Fruit fly (Drosophila melanogaster) whole organism, embryonic: ENCODE measurements around the gene CG15890.

ENCODE experiments used
- Bgb ChIP-seq: fragments of 200-800 bp; sonication (Bioruptor generic); IDR thresholded peaks from 2 replicates; pipeline ENCODE4 v1.3.6; 2022; ENCODE audit warnings: missing biosample characterization, missing genetic modification characterization; ENCODE audit not compliant: partially characterized antibody
- CG10267 ChIP-seq: fragments of 200-800 bp; sonication (Bioruptor generic); optimal IDR thresholded peaks from 2 replicates; lab custom pipeline; 2018; ENCODE audit warnings: missing biosample characterization, mild to moderate bottlenecking, missing genetic modification characterization, moderate library complexity
- CG11247 ChIP-seq: fragments of 200-800 bp; sonication (Bioruptor generic); IDR thresholded peaks from 2 replicates; pipeline ENCODE4 v1.3.6; 2022; ENCODE audit warnings: missing biosample characterization, missing genetic modification characterization
- CG1233 ChIP-seq: fragments of 200-800 bp; sonication (Bioruptor generic); optimal IDR thresholded peaks from 4 replicates; lab custom pipeline; 2018; ENCODE audit warnings: missing biosample characterization, mild to moderate bottlenecking, missing genetic modification characterization
- CG1529 ChIP-seq: fragments of 200-800 bp; sonication (Bioruptor generic); optimal IDR thresholded peaks from 3 replicates; lab custom pipeline; 2018; ENCODE audit warnings: missing biosample characterization, missing genetic modification characterization
- CG15601 ChIP-seq: fragments of 200-800 bp; sonication (Bioruptor generic); optimal IDR thresholded peaks from 3 replicates; lab custom pipeline; 2019; ENCODE audit warnings: missing biosample characterization, mild to moderate bottlenecking, missing genetic modification characterization, moderate library complexity
- CG17186 ChIP-seq: fragments of 200-800 bp; sonication (Bioruptor generic); optimal IDR thresholded peaks from 3 replicates; lab custom pipeline; 2017; ENCODE audit warnings: missing biosample characterization, missing genetic modification reagents, missing genetic modification characterization
- CG2875 ChIP-seq: fragments of 200-800 bp; sonication (Bioruptor generic); optimal IDR thresholded peaks from 2 replicates; lab custom pipeline; 2017; ENCODE audit warnings: missing biosample characterization, mild to moderate bottlenecking, missing genetic modification characterization, missing genetic modification reagents
- CG6654 ChIP-seq: fragments of 200-800 bp; sonication (Bioruptor generic); optimal IDR thresholded peaks from 2 replicates; lab custom pipeline; 2017; ENCODE audit warnings: missing biosample characterization, mild to moderate bottlenecking, missing genetic modification characterization
- CG6813 ChIP-seq: fragments of 200-800 bp; sonication (Bioruptor generic); optimal IDR thresholded peaks from 2 replicates; lab custom pipeline; 2017; ENCODE audit warnings: missing biosample characterization, missing genetic modification characterization, mild to moderate bottlenecking, moderate library complexity, missing genetic modification reagents
- CG7987 ChIP-seq: fragments of 200-800 bp; sonication (Bioruptor generic); optimal IDR thresholded peaks from 2 replicates; lab custom pipeline; 2018; ENCODE audit warnings: missing biosample characterization, mild to moderate bottlenecking, missing genetic modification characterization, moderate library complexity
- CG8765 ChIP-seq: fragments of 200-800 bp; sonication (Bioruptor generic); IDR thresholded peaks from 2 replicates; pipeline ENCODE4 v1.3.6; 2022; ENCODE audit warnings: missing biosample characterization, missing genetic modification characterization
- CG8924 ChIP-seq: fragments of 200-800 bp; optimal IDR thresholded peaks from 3 replicates; lab custom pipeline; 2019; ENCODE audit warnings: missing biosample characterization, mild to moderate bottlenecking, missing genetic modification characterization, moderate library complexity
- CHES-1-like ChIP-seq: fragments of 200-800 bp; sonication (Bioruptor generic); optimal IDR thresholded peaks from 2 replicates; lab custom pipeline; 2016; ENCODE audit warnings: missing biosample characterization, missing genetic modification characterization
- CkIIα-i1 ChIP-seq: fragments of 200-800 bp; sonication (Bioruptor generic); IDR thresholded peaks from 2 replicates; pipeline ENCODE4 v1.3.6; 2022; ENCODE audit warnings: missing biosample characterization, missing genetic modification characterization
- CoRest ChIP-seq: fragments of 200-800 bp; sonication (Bioruptor generic); optimal IDR thresholded peaks from 3 replicates; lab custom pipeline; 2018; ENCODE audit warnings: missing biosample characterization, mild to moderate bottlenecking, missing genetic modification characterization, moderate library complexity
- D ChIP-seq, 2 experiments: fragments of 200-800 bp in 1 of 2; fragments of >200 bp in 1 of 2; sonication (Bioruptor generic) in 1 of 2; optimal IDR thresholded peaks; 2 replicates in 1 of 2; 3 replicates in 1 of 2; lab custom pipeline; 2017; ENCODE audit warnings: mild to moderate bottlenecking in 1 of 2, missing biosample characterization in 1 of 2, missing genetic modification characterization in 1 of 2, missing genetic modification reagents in 1 of 2
- Dek ChIP-seq: fragments of 200-800 bp; sonication (Bioruptor generic); optimal IDR thresholded peaks from 3 replicates; lab custom pipeline; 2019; ENCODE audit warnings: missing biosample characterization, mild to moderate bottlenecking, missing genetic modification characterization, moderate library complexity
- Dll ChIP-seq: fragments of 200-800 bp; sonication (Bioruptor generic); IDR thresholded peaks from 4 replicates; pipeline ENCODE4 v1.3.6; 2022; ENCODE audit warnings: missing biosample characterization, missing genetic modification characterization; ENCODE audit not compliant: partially characterized antibody
- Dp ChIP-seq: fragments of 200-800 bp; sonication (Bioruptor generic); optimal IDR thresholded peaks from 2 replicates; lab custom pipeline; 2018; ENCODE audit warnings: missing biosample characterization, mild to moderate bottlenecking, missing genetic modification characterization, moderate library complexity
- E2f2 ChIP-seq: fragments of 200-800 bp; sonication (Bioruptor generic); IDR thresholded peaks from 2 replicates; pipeline ENCODE4 v1.3.6; 2022; ENCODE audit warnings: missing biosample characterization, missing genetic modification characterization
- Ets65A ChIP-seq: fragments of 200-800 bp; sonication (Bioruptor generic); peaks from one replicate; lab custom pipeline; 2016; ENCODE audit warnings: missing biosample characterization, missing genetic modification characterization
- Gsc ChIP-seq: fragments of 200-800 bp; sonication (Bioruptor generic); IDR thresholded peaks from 2 replicates; pipeline ENCODE4 v1.3.6; 2022; ENCODE audit warnings: missing biosample characterization, missing genetic modification characterization
- HLH54F ChIP-seq: fragments of 200-800 bp; sonication (Bioruptor generic); optimal IDR thresholded peaks from 3 replicates; lab custom pipeline; 2016; ENCODE audit warnings: missing biosample characterization, missing genetic modification characterization
- Hey ChIP-seq: fragments of 200-800 bp; sonication (Bioruptor generic); optimal IDR thresholded peaks from 3 replicates; lab custom pipeline; 2018; ENCODE audit warnings: missing biosample characterization, mild to moderate bottlenecking, missing genetic modification characterization
- Lhr ChIP-seq: fragments of 200-800 bp; sonication (Bioruptor generic); optimal IDR thresholded peaks from 3 replicates; lab custom pipeline; 2017; ENCODE audit warnings: mild to moderate bottlenecking, missing biosample characterization, missing genetic modification reagents, missing genetic modification characterization
- MTF-1 ChIP-seq: fragments of 200-800 bp; sonication (Bioruptor generic); optimal IDR thresholded peaks from 2 replicates; lab custom pipeline; 2018; ENCODE audit warnings: missing biosample characterization, mild to moderate bottlenecking, missing genetic modification characterization, borderline replicate concordance
- Mes4 ChIP-seq: fragments of 200-800 bp; sonication (Bioruptor generic); optimal IDR thresholded peaks from 2 replicates; lab custom pipeline; 2016; ENCODE audit warnings: missing biosample characterization, missing genetic modification characterization
- NFAT ChIP-seq: fragments of 200-800 bp; sonication (Bioruptor generic); IDR thresholded peaks from 2 replicates; pipeline ENCODE4 v1.3.6; 2022; ENCODE audit warnings: missing biosample characterization, missing genetic modification characterization
- NK7.1 ChIP-seq: fragments of 200-800 bp; sonication (Bioruptor generic); optimal IDR thresholded peaks from 3 replicates; lab custom pipeline; 2016; ENCODE audit warnings: missing biosample characterization, missing genetic modification characterization
- Oli ChIP-seq: fragments of 200-800 bp; sonication (Bioruptor generic); optimal IDR thresholded peaks from 2 replicates; lab custom pipeline; 2018; ENCODE audit warnings: missing biosample characterization, mild to moderate bottlenecking, missing genetic modification characterization, moderate library complexity
- Sry-β ChIP-seq: fragments of 200-800 bp; sonication (Bioruptor generic); optimal IDR thresholded peaks from 2 replicates; lab custom pipeline; 2018; ENCODE audit warnings: missing biosample characterization, mild to moderate bottlenecking, missing genetic modification characterization, moderate library complexity
- bigmax ChIP-seq: fragments of 200-800 bp; sonication (Bioruptor generic); optimal IDR thresholded peaks from 2 replicates; lab custom pipeline; 2018; ENCODE audit warnings: missing biosample characterization, mild to moderate bottlenecking, missing genetic modification characterization
- fd96Cb ChIP-seq: fragments of 200-800 bp; sonication (Bioruptor generic); optimal IDR thresholded peaks from 2 replicates; lab custom pipeline; 2018; ENCODE audit warnings: missing biosample characterization, mild to moderate bottlenecking, missing genetic modification characterization, moderate library complexity
- gce ChIP-seq: fragments of 200-800 bp; sonication (Bioruptor generic); IDR thresholded peaks from 3 replicates; pipeline ENCODE4 v1.3.6; 2022; ENCODE audit warnings: missing biosample characterization, missing genetic modification characterization
- gro ChIP-seq: fragments of 200-800 bp; sonication (Bioruptor generic); optimal IDR thresholded peaks from 2 replicates; lab custom pipeline; 2016; ENCODE audit warnings: missing biosample characterization, missing genetic modification characterization
- ham ChIP-seq: fragments of 200-800 bp; sonication (Bioruptor generic); IDR thresholded peaks from 2 replicates; pipeline ENCODE4 v1.3.6; 2022; ENCODE audit warnings: missing biosample characterization, missing genetic modification characterization
- her ChIP-seq: fragments of 200-800 bp; sonication (Bioruptor generic); optimal IDR thresholded peaks from 2 replicates; lab custom pipeline; 2016; ENCODE audit warnings: missing biosample characterization, missing genetic modification characterization
- lmd ChIP-seq: fragments of 200-800 bp; sonication (Bioruptor generic); IDR thresholded peaks from 2 replicates; pipeline ENCODE4 v1.3.6; 2022; ENCODE audit warnings: missing biosample characterization, missing genetic modification characterization
- nau ChIP-seq: fragments of 200-800 bp; sonication (Bioruptor generic); optimal IDR thresholded peaks from 3 replicates; lab custom pipeline; 2017; ENCODE audit warnings: missing biosample characterization, mild to moderate bottlenecking, missing genetic modification characterization, missing genetic modification reagents
- oc ChIP-seq: fragments of 200-800 bp; sonication (Bioruptor generic); optimal IDR thresholded peaks from 2 replicates; lab custom pipeline; 2018; ENCODE audit warnings: missing biosample characterization, mild to moderate bottlenecking, missing genetic modification characterization, moderate library complexity
- onecut ChIP-seq: fragments of 200-800 bp; sonication (Bioruptor generic); IDR thresholded peaks from 2 replicates; pipeline ENCODE4 v1.3.6; 2022; ENCODE audit warnings: missing biosample characterization, missing genetic modification characterization
- org-1 ChIP-seq: fragments of 200-800 bp; sonication (Bioruptor generic); optimal IDR thresholded peaks from 2 replicates; lab custom pipeline; 2017; ENCODE audit warnings: missing biosample characterization, missing genetic modification characterization
- prd ChIP-seq, 3 experiments: fragments of >200 bp in 2 of 3; fragments of 200-800 bp in 1 of 3; sonication (Bioruptor generic) in 1 of 3; optimal IDR thresholded peaks in 2 of 3; IDR thresholded peaks in 1 of 3; 2 replicates in 2 of 3; 3 replicates in 1 of 3; pipeline versions ENCODE4 v1.3.6 to Lab custom; 2017 to 2022; ENCODE audit warnings: missing biosample characterization in 1 of 3, missing genetic modification characterization in 1 of 3
- ranshi ChIP-seq: fragments of 200-800 bp; sonication (Bioruptor generic); IDR thresholded peaks from 2 replicates; pipeline ENCODE4 v1.3.6; 2022; ENCODE audit warnings: missing biosample characterization, missing genetic modification characterization
- rib ChIP-seq: fragments of 200-800 bp; sonication (Bioruptor generic); IDR thresholded peaks from 2 replicates; pipeline ENCODE4 v1.3.6; 2022; ENCODE audit warnings: missing biosample characterization, missing genetic modification characterization
- run ChIP-seq: fragments of 200-800 bp; sonication (Bioruptor generic); optimal IDR thresholded peaks from 3 replicates; lab custom pipeline; 2018; ENCODE audit warnings: missing biosample characterization, mild to moderate bottlenecking, missing genetic modification characterization
- shn ChIP-seq: fragments of 200-800 bp; sonication (Bioruptor generic); optimal IDR thresholded peaks from 3 replicates; lab custom pipeline; 2016; ENCODE audit warnings: missing biosample characterization, missing genetic modification characterization
- twi ChIP-seq: fragments of 200-800 bp; optimal IDR thresholded peaks from 2 replicates; lab custom pipeline; 2019; ENCODE audit warnings: missing biosample characterization, mild to moderate bottlenecking, missing genetic modification characterization, moderate library complexity
- wor ChIP-seq: fragments of 200-800 bp; sonication (Bioruptor generic); IDR thresholded peaks from 2 replicates; pipeline ENCODE4 v1.3.6; 2022; ENCODE audit warnings: missing biosample characterization, missing genetic modification characterization

The CG15890 gene

dm6 chrX:14738420-14738819 is 27.2 kb downstream of the CG15890 start (continued):
- no peak for TF ChIP-seq ham (GFP tag; lab: Robert Waterston, UW)
- TF ChIP-seq onecut (GFP tag; lab: Robert Waterston, UW): no peak
- no peak for TF ChIP-seq twi (tag; lab: Kevin White, UChicago)
- no peak for TF ChIP-seq Bgb (GFP tag; lab: Robert Waterston, UW)
- TF ChIP-seq Dll (GFP tag; lab: Robert Waterston, UW): no peak
- no peak for TF ChIP-seq Dek (tag; lab: Kevin White, UChicago)
- TF ChIP-seq Oli (tag; lab: Kevin White, UChicago): peak; percentile 26
- no peak for TF ChIP-seq CG6654 (GFP tag; lab: Kevin White, UChicago)
- TF ChIP-seq Lhr (GFP tag; lab: Kevin White, UChicago): no peak
- no peak for TF ChIP-seq E2f2
- TF ChIP-seq lmd (GFP tag; lab: Robert Waterston, UW): no peak
- TF ChIP-seq wor: no peak
- no peak for TF ChIP-seq HLH54F
- peak; percentile 29 for TF ChIP-seq Ets65A (GFP tag; lab: Kevin White, UChicago)
- TF ChIP-seq CG17186 (GFP tag; lab: Kevin White, UChicago): no peak
- TF ChIP-seq CkIIα-i1 (GFP tag; lab: Robert Waterston, UW): no peak
- TF ChIP-seq NK7.1 (GFP tag; lab: Kevin White, UChicago): no peak
- TF ChIP-seq CG7987: no peak
- 0 out of 2 replicates have a peak, but pooled peaks have one; percentile 44 for TF ChIP-seq ranshi
- TF ChIP-seq D (optimal IDR thresholded peaks at IDR 0.05; lab: Kevin White, UChicago): no peak
- no peak for TF ChIP-seq D (GFP tag; optimal IDR thresholded peaks at IDR 0.05; lab: Kevin White, UChicago)
- no peak for TF ChIP-seq prd (optimal IDR thresholded peaks at IDR 0.05; lab: Kevin White, UChicago)
- TF ChIP-seq prd (GFP tag; IDR thresholded peaks at IDR 0.05; lab: Robert Waterston, UW): peak; percentile 38; the same call in 1 of the 3 replicates

- TF ChIP-seq Dp (no peak), CG10267 (peak; percentile 7), CG1233 (GFP tag; lab: Kevin White, UChicago) (no peak), run (tag; lab: Kevin White, UChicago) (no peak), CoRest (tag; lab: Kevin White, UChicago) (peak; percentile 40), CG6813 (peak; percentile 47), CHES-1-like (no peak), CG1529 (GFP tag; lab: Kevin White, UChicago) (no peak), Hey (tag; lab: Kevin White, UChicago) (no peak), CG15601 (tag; lab: Kevin White, UChicago) (no peak), MTF-1 (GFP tag; lab: Kevin White, UChicago) (no peak), shn (no peak), CG8924 (tag; lab: Kevin White, UChicago) (peak; percentile 41), rib (GFP tag; lab: Robert Waterston, UW) (no peak), Sry-β (no peak), CG2875 (no peak), NFAT (GFP tag; lab: Robert Waterston, UW) (no peak), bigmax (no peak), Gsc (GFP tag; lab: Robert Waterston, UW) (no peak), CG8765 (no peak), org-1 (GFP tag; lab: Kevin White, UChicago) (peak; percentile 19), her (no peak), CG11247 (GFP tag; lab: Robert Waterston, UW) (no peak), gro (GFP tag; lab: Kevin White, UChicago) (no peak), gce (no peak), nau (GFP tag; lab: Kevin White, UChicago) (peak; percentile 32), fd96Cb (tag; lab: Kevin White, UChicago) (peak; percentile 37), Mes4 (GFP tag; lab: Kevin White, UChicago) (no peak), oc (no peak)
Observed at dm6 chrX:14727580-14727979, 38.0 kb downstream of the CG15890 start.
